Worm (Caenorhabditis elegans): ENCODE results near the gene str-93.

DNA sequence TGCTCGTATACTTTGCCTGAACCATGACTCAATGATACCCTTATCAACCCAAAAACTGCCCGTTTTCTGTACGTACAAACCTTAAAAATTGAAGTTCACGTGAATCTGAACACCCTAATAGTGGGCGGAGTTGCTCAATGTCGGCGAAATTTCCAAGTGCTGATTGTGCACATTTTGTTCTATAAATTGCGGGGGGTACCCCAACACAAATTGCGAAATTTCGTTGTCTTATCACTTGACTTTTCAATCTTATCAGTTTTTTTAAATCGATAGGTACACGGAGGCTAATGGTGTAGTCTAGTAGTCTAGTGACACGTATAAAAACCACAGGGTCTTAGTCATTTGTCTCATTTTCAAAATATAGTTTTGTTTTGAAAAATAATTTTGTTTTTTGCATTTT is 14.0 kb downstream of the str-93 start, which contains the start of gene fbxa-108:
- peak; percentile 66 for TF ChIP-seq nhr-6 (tag; optimal IDR thresholded peaks at IDR 0.05)
- no peak for TF ChIP-seq Y105C5A.15 (GFP tag; IDR thresholded peaks at IDR 0.05)
- no peak for TF ChIP-seq fos-1 (tag; optimal IDR thresholded peaks at IDR 0.05)
- no peak for TF ChIP-seq nhr-76 (tag; optimal IDR thresholded peaks at IDR 0.05)
- TF ChIP-seq ceh-28 (tag; optimal IDR thresholded peaks at IDR 0.05), result no peak
- TF ChIP-seq ztf-7 (tag; optimal IDR thresholded peaks at IDR 0.05), result no peak
- peak in 1 of 2 experiments; percentile 32 for TF ChIP-seq mdl-1 (tag; optimal IDR thresholded peaks at IDR 0.05)
- peak; percentile 93 for TF ChIP-seq dve-1 (tag; optimal IDR thresholded peaks at IDR 0.05; ENCODE audit: insufficient read depth)
- TF ChIP-seq mep-1 (tag; optimal IDR thresholded peaks at IDR 0.05), result peak; percentile 56
- TF ChIP-seq unc-62 (GFP tag; optimal IDR thresholded peaks at IDR 0.05 in 1 of 2), result no peak
- TF ChIP-seq unc-62 (tag; optimal IDR thresholded peaks at IDR 0.05), result no peak
- no peak for TF ChIP-seq nhr-237 (tag; optimal IDR thresholded peaks at IDR 0.05)
- TF ChIP-seq egl-43 (GFP tag; IDR thresholded peaks at IDR 0.05), result no peak
